Worm (Caenorhabditis elegans): ENCODE measurements around the gene nfya-1.

DNA sequence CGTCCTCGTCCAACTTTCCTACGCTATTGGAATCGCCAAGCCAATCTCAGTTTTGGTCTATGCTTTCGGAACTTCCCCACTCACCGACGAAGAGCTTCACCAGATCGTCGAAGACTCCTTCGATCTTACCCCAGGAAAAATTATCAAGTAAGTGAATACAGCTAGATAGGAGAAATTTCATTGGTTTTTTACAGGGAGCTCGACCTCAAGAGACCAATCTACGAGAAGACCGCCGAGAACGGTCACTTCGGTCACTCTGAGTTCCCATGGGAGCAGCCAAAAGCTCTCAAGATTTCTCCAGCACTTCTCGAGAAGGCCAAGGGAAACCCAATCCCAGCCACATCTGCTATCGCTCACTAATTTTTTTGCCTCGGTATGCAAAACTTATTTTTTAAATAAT is 20.4 kb upstream of the nfya-1 start:
- no peak for TF ChIP-seq F13H6.1 (tag; optimal IDR thresholded peaks at IDR 0.05)
- no peak for TF ChIP-seq pha-2 (tag; optimal IDR thresholded peaks at IDR 0.05)
- no peak for TF ChIP-seq hlh-8 (tag; optimal IDR thresholded peaks at IDR 0.05)

Measured in whole organism, late embryonic.